Worm (Caenorhabditis elegans) whole organism, young adult: ENCODE results near the gene bus-17.

Experiments used
- gei-17 ChIP-seq: fragments of 200-800 bp; sonication (Bioruptor generic); optimal IDR thresholded peaks from 2 replicates; lab custom pipeline; 2018; ENCODE audit warnings: mild to moderate bottlenecking, missing genetic modification characterization, missing compliant biosample characterization
- hsf-1 ChIP-seq: fragments of 200-800 bp; sonication (Bioruptor generic); IDR thresholded peaks from 2 replicates; pipeline ENCODE4 v1.3.6; 2022; ENCODE audit warnings: missing genetic modification reagents, missing genetic modification characterization, missing compliant biosample characterization
- nfya-2 ChIP-seq: fragments of 200-800 bp; sonication (Bioruptor generic); IDR thresholded peaks from 2 replicates; pipeline ENCODE4 v1.3.6; 2022; ENCODE audit warnings: missing genetic modification reagents, missing genetic modification characterization, missing compliant biosample characterization

ce11 chrX:15782027-15782426, 15.9 kb upstream of the bus-17 start, which contains the start of gene Y7A5A.24:
- no peak for TF ChIP-seq hsf-1
- TF ChIP-seq gei-17 (GFP tag; lab: Kevin White, UChicago) = no peak
- no peak for TF ChIP-seq nfya-2 (GFP tag; lab: Robert Waterston, UW)
